Fruit fly (Drosophila melanogaster) whole organism, prepupa: ENCODE data around the gene CG4982.
A peak's percentile ranks its signal among the peaks of the same experiment; 100 is the strongest.

Experiments
- Blimp-1 ChIP-seq: fragments of 200-800 bp; sonication (Bioruptor generic); optimal IDR thresholded peaks from 3 replicates; lab custom pipeline; 2017; ENCODE audit warnings: missing biosample characterization, missing genetic modification characterization, mild to moderate bottlenecking, moderate library complexity, missing genetic modification reagents
- CG11294 ChIP-seq: fragments of 200-800 bp; sonication (Bioruptor generic); IDR thresholded peaks from 2 replicates; pipeline ENCODE4 v1.3.6; 2022; ENCODE audit warnings: missing biosample characterization, missing genetic modification characterization
- CG11902 ChIP-seq: fragments of 200-800 bp; sonication (Bioruptor generic); optimal IDR thresholded peaks from 3 replicates; lab custom pipeline; 2016; ENCODE audit warnings: missing biosample characterization, missing genetic modification characterization
- CG1621 ChIP-seq: fragments of 200-800 bp; sonication (Bioruptor generic); optimal IDR thresholded peaks from 3 replicates; lab custom pipeline; 2018; ENCODE audit warnings: missing biosample characterization, mild to moderate bottlenecking, missing genetic modification characterization
- CG16779 ChIP-seq: fragments of 200-800 bp; sonication (Bioruptor generic); optimal IDR thresholded peaks from 3 replicates; lab custom pipeline; 2017; ENCODE audit warnings: missing biosample characterization, mild to moderate bottlenecking, missing genetic modification characterization
- CG3032 ChIP-seq: fragments of 200-800 bp; optimal IDR thresholded peaks from 2 replicates; lab custom pipeline; 2019; ENCODE audit warnings: missing biosample characterization, mild to moderate bottlenecking, missing genetic modification characterization, moderate library complexity
- CG31627 ChIP-seq: fragments of 200-800 bp; sonication (Bioruptor generic); optimal IDR thresholded peaks from 3 replicates; lab custom pipeline; 2016; ENCODE audit warnings: missing biosample characterization, missing genetic modification characterization
- CG32006 ChIP-seq: fragments of 200-800 bp; sonication (Bioruptor generic); optimal IDR thresholded peaks from 3 replicates; lab custom pipeline; 2017; ENCODE audit warnings: missing biosample characterization, mild to moderate bottlenecking, missing genetic modification characterization
- CG3919 ChIP-seq: fragments of 200-800 bp; sonication (Bioruptor generic); optimal IDR thresholded peaks from 3 replicates; lab custom pipeline; 2016; ENCODE audit warnings: missing biosample characterization, missing genetic modification characterization
- CG4318 ChIP-seq: fragments of 200-800 bp; sonication (Bioruptor generic); optimal IDR thresholded peaks from 3 replicates; lab custom pipeline; 2017; ENCODE audit warnings: missing biosample characterization, mild to moderate bottlenecking, missing genetic modification characterization
- CG6163 ChIP-seq: fragments of 200-800 bp; sonication (Bioruptor generic); IDR thresholded peaks from 3 replicates; pipeline ENCODE4 v1.3.6; 2022; ENCODE audit warnings: missing biosample characterization, missing genetic modification characterization
- CG6808 ChIP-seq: fragments of 200-800 bp; sonication (Bioruptor generic); optimal IDR thresholded peaks from 3 replicates; lab custom pipeline; 2017; ENCODE audit warnings: missing biosample characterization, missing genetic modification characterization, mild to moderate bottlenecking, moderate library complexity, missing genetic modification reagents
- CG7368 ChIP-seq: fragments of 200-800 bp; sonication (Bioruptor generic); optimal IDR thresholded peaks from 3 replicates; lab custom pipeline; 2016; ENCODE audit warnings: missing biosample characterization, missing genetic modification characterization
- CG8119 ChIP-seq: fragments of 200-800 bp; sonication (Bioruptor generic); IDR thresholded peaks from 3 replicates; pipeline ENCODE4 v1.3.6; 2022; ENCODE audit warnings: missing biosample characterization, missing genetic modification characterization
- CG8632 ChIP-seq: fragments of 200-800 bp; sonication (Bioruptor generic); optimal IDR thresholded peaks from 3 replicates; lab custom pipeline; 2016; ENCODE audit warnings: missing biosample characterization, missing genetic modification characterization
- Eip75B ChIP-seq: fragments of 200-800 bp; sonication (Bioruptor generic); optimal IDR thresholded peaks from 3 replicates; lab custom pipeline; 2016; ENCODE audit warnings: missing biosample characterization, missing genetic modification characterization
- Eip78C ChIP-seq: fragments of 200-800 bp; sonication (Bioruptor generic); peaks from one replicate; lab custom pipeline; 2016; ENCODE audit warnings: missing biosample characterization, missing genetic modification characterization
- Ets21C ChIP-seq: fragments of 200-800 bp; sonication (Bioruptor generic); optimal IDR thresholded peaks from 3 replicates; lab custom pipeline; 2016; ENCODE audit warnings: missing biosample characterization, missing genetic modification characterization
- Gug ChIP-seq: fragments of 200-800 bp; sonication (Bioruptor generic); IDR thresholded peaks from 2 replicates; pipeline ENCODE4 v1.3.6; 2022; ENCODE audit warnings: missing biosample characterization, missing genetic modification characterization
- Hr38 ChIP-seq: sonication (Bioruptor generic); optimal IDR thresholded peaks from 2 replicates; lab custom pipeline; 2016; ENCODE audit warnings: missing biosample characterization, missing genetic modification characterization
- Met ChIP-seq: fragments of 200-800 bp; sonication (Bioruptor generic); optimal IDR thresholded peaks from 3 replicates; lab custom pipeline; 2016; ENCODE audit warnings: missing biosample characterization, missing genetic modification characterization
- Smox ChIP-seq: fragments of 200-800 bp; sonication (Bioruptor generic); optimal IDR thresholded peaks from 3 replicates; lab custom pipeline; 2016; ENCODE audit warnings: missing biosample characterization, missing genetic modification characterization
- Sox14 ChIP-seq: fragments of 200-800 bp; sonication (Bioruptor generic); optimal IDR thresholded peaks from 3 replicates; lab custom pipeline; 2016; ENCODE audit warnings: missing biosample characterization, missing genetic modification characterization
- Sox15 ChIP-seq: fragments of 200-800 bp; sonication (Bioruptor generic); optimal IDR thresholded peaks from 3 replicates; lab custom pipeline; 2016; ENCODE audit warnings: missing biosample characterization, missing genetic modification characterization
- achi ChIP-seq: fragments of 200-800 bp; sonication (Bioruptor generic); optimal IDR thresholded peaks from 3 replicates; lab custom pipeline; 2016; ENCODE audit warnings: missing biosample characterization, missing genetic modification characterization
- dsx ChIP-seq: fragments of 200-800 bp; optimal IDR thresholded peaks from 3 replicates; lab custom pipeline; 2019; ENCODE audit warnings: missing biosample characterization, mild to moderate bottlenecking, missing genetic modification characterization, moderate library complexity; ENCODE audit not compliant: poor library complexity, severe bottlenecking
- eg ChIP-seq: fragments of 200-800 bp; sonication (Bioruptor generic); IDR thresholded peaks from 3 replicates; pipeline ENCODE4 v1.3.6; 2022; ENCODE audit warnings: missing biosample characterization, missing genetic modification characterization
- esn ChIP-seq: fragments of 200-800 bp; sonication (Bioruptor generic); optimal IDR thresholded peaks from 2 replicates; lab custom pipeline; 2016; ENCODE audit warnings: missing biosample characterization, mild to moderate bottlenecking, missing genetic modification characterization, moderate library complexity
- fd59A ChIP-seq: fragments of 200-800 bp; sonication (Bioruptor generic); optimal IDR thresholded peaks from 2 replicates; lab custom pipeline; 2017; ENCODE audit warnings: missing biosample characterization, mild to moderate bottlenecking, missing genetic modification characterization, missing genetic modification reagents
- fd85E ChIP-seq: fragments of 200-800 bp; sonication (Bioruptor generic); optimal IDR thresholded peaks from 3 replicates; lab custom pipeline; 2016; ENCODE audit warnings: missing biosample characterization, missing genetic modification characterization
- fkh ChIP-seq: fragments of 200-800 bp; sonication (Bioruptor generic); optimal IDR thresholded peaks from 3 replicates; lab custom pipeline; 2017; ENCODE audit warnings: missing biosample characterization, mild to moderate bottlenecking, missing genetic modification characterization, moderate library complexity
- net ChIP-seq: fragments of 200-800 bp; sonication (Bioruptor generic); optimal IDR thresholded peaks from 3 replicates; lab custom pipeline; 2016; ENCODE audit warnings: missing biosample characterization, missing genetic modification characterization
- pdm3 ChIP-seq: fragments of 200-800 bp; sonication (Bioruptor generic); optimal IDR thresholded peaks from 3 replicates; lab custom pipeline; 2016; ENCODE audit warnings: missing biosample characterization, missing genetic modification characterization
- salr ChIP-seq, 2 experiments: fragments of 200-800 bp; sonication (Bioruptor generic); optimal IDR thresholded peaks; 3 replicates each; lab custom pipeline; 2016 to 2018; ENCODE audit warnings: missing biosample characterization in 2 of 2, missing genetic modification characterization in 2 of 2, mild to moderate bottlenecking in 1 of 2
- svp ChIP-seq: fragments of 200-800 bp; sonication (Bioruptor generic); peaks from one replicate; lab custom pipeline; 2016; ENCODE audit warnings: missing biosample characterization, missing genetic modification characterization
- topi ChIP-seq: fragments of 200-800 bp; sonication (Bioruptor generic); optimal IDR thresholded peaks from 3 replicates; lab custom pipeline; 2016; ENCODE audit warnings: missing biosample characterization, missing genetic modification characterization
- vri ChIP-seq: fragments of 200-800 bp; sonication (Bioruptor generic); optimal IDR thresholded peaks from 3 replicates; lab custom pipeline; 2016; ENCODE audit warnings: missing biosample characterization, mild to moderate bottlenecking, missing genetic modification characterization

Gene CG4982

dm6 chr3L:16289067-16289466 is 12.2 kb upstream of the CG4982 start (continued):
- TF ChIP-seq CG7368 (no peak), achi (GFP tag; lab: Kevin White, UChicago) (peak; percentile 23), Blimp-1 (no peak), eg (GFP tag; lab: Robert Waterston, UW) (peak; percentile 14; the same call in 1 of the 3 replicates), CG32006 (GFP tag; lab: Kevin White, UChicago) (peak; percentile 25), Hr38 (GFP tag; lab: Kevin White, UChicago) (no peak), CG8632 (GFP tag; lab: Kevin White, UChicago) (no peak), Eip75B (no peak), fd59A (GFP tag; lab: Kevin White, UChicago) (no peak), CG3919 (no peak), CG1621 (tag; lab: Kevin White, UChicago) (peak; percentile 12), CG8119 (GFP tag; lab: Robert Waterston, UW) (peak; percentile 46; the same call in 1 of the 3 replicates), CG6808 (no peak), salr (GFP tag; optimal IDR thresholded peaks at IDR 0.05; lab: Kevin White, UChicago) (no peak), CG11294 (GFP tag; lab: Robert Waterston, UW) (no peak), fkh (GFP tag; lab: Kevin White, UChicago) (no peak), Eip78C (GFP tag; lab: Kevin White, UChicago) (peak; percentile 73), vri (GFP tag; lab: Kevin White, UChicago) (no peak), dsx (GFP tag; lab: Kevin White, UChicago) (no peak), CG4318 (no peak), CG11902 (GFP tag; lab: Kevin White, UChicago) (no peak), Smox (GFP tag; lab: Kevin White, UChicago) (no peak), Sox15 (no peak), CG6163 (GFP tag; lab: Robert Waterston, UW) (0 out of 3 replicates have a peak, but pooled peaks have one; percentile 45), Ets21C (no peak), CG3032 (tag; lab: Kevin White, UChicago) (no peak), topi (GFP tag; lab: Kevin White, UChicago) (no peak), CG16779 (tag; lab: Kevin White, UChicago) (no peak), pdm3 (GFP tag; lab: Kevin White, UChicago) (peak; percentile 10), Met (GFP tag; lab: Kevin White, UChicago) (no peak), net (GFP tag; lab: Kevin White, UChicago) (no peak), CG31627 (no peak), Sox14 (GFP tag; lab: Kevin White, UChicago) (no peak)
- TF ChIP-seq, all 60 proteins: peak for 18

- TF ChIP-seq Sox15 (no peak), CG32006 (GFP tag; lab: Kevin White, UChicago) (no peak), CG11902 (GFP tag; lab: Kevin White, UChicago) (no peak), Gug (GFP tag; lab: Robert Waterston, UW) (no peak)
- TF ChIP-seq, all 60 proteins: peak for 0
Measured at dm6 chr3L:16290850-16291249, 10.4 kb upstream of the CG4982 start, which contains the start of gene CG13045. CG13045 (minus strand) TSS chr3L:16290950.

dm6 chr3L:16291678-16292077 is 9.6 kb upstream of the CG4982 start:
- TF ChIP-seq CG4318 = no peak
- TF ChIP-seq CG3919 = peak; percentile 22
- no peak for TF ChIP-seq Eip75B
- no peak for TF ChIP-seq topi (GFP tag; lab: Kevin White, UChicago)
- TF ChIP-seq fd85E (GFP tag; lab: Kevin White, UChicago) = no peak
- TF ChIP-seq esn (GFP tag; lab: Kevin White, UChicago) = no peak
- TF ChIP-seq Met (GFP tag; lab: Kevin White, UChicago) = no peak
- no peak for TF ChIP-seq svp (GFP tag; lab: Kevin White, UChicago)
- 0 out of 3 replicates have a peak, but pooled peaks have one; percentile 30 for TF ChIP-seq CG6163 (GFP tag; lab: Robert Waterston, UW)
- TF ChIP-seq achi (GFP tag; lab: Kevin White, UChicago) = no peak
- TF ChIP-seq, all 60 proteins: peak for 2
